Fruit fly (Drosophila melanogaster) whole organism, prepupa: ENCODE results near the gene mgr.

ENCODE experiments used
- Blimp-1 ChIP-seq: fragments of 200-800 bp; sonication (Bioruptor generic); optimal IDR thresholded peaks from 3 replicates; lab custom pipeline; 2017; ENCODE audit warnings: missing biosample characterization, missing genetic modification characterization, mild to moderate bottlenecking, moderate library complexity, missing genetic modification reagents
- CG11294 ChIP-seq: fragments of 200-800 bp; sonication (Bioruptor generic); IDR thresholded peaks from 2 replicates; pipeline ENCODE4 v1.3.6; 2022; ENCODE audit warnings: missing biosample characterization, missing genetic modification characterization
- CG11762 ChIP-seq: fragments of 200-800 bp; sonication (Bioruptor generic); optimal IDR thresholded peaks from 3 replicates; lab custom pipeline; 2016; ENCODE audit warnings: missing biosample characterization, missing genetic modification characterization; ENCODE audit not compliant: insufficient read depth
- CG11902 ChIP-seq: fragments of 200-800 bp; sonication (Bioruptor generic); optimal IDR thresholded peaks from 3 replicates; lab custom pipeline; 2016; ENCODE audit warnings: missing biosample characterization, missing genetic modification characterization
- CG15336 ChIP-seq: fragments of 200-800 bp; sonication (Bioruptor generic); IDR thresholded peaks from 2 replicates; pipeline ENCODE4 v1.3.6; 2022; ENCODE audit warnings: missing biosample characterization, missing genetic modification characterization
- CG1621 ChIP-seq: fragments of 200-800 bp; sonication (Bioruptor generic); optimal IDR thresholded peaks from 3 replicates; lab custom pipeline; 2018; ENCODE audit warnings: missing biosample characterization, mild to moderate bottlenecking, missing genetic modification characterization
- CG16779 ChIP-seq: fragments of 200-800 bp; sonication (Bioruptor generic); optimal IDR thresholded peaks from 3 replicates; lab custom pipeline; 2017; ENCODE audit warnings: missing biosample characterization, mild to moderate bottlenecking, missing genetic modification characterization
- CG31627 ChIP-seq: fragments of 200-800 bp; sonication (Bioruptor generic); optimal IDR thresholded peaks from 3 replicates; lab custom pipeline; 2016; ENCODE audit warnings: missing biosample characterization, missing genetic modification characterization
- CG32006 ChIP-seq: fragments of 200-800 bp; sonication (Bioruptor generic); optimal IDR thresholded peaks from 3 replicates; lab custom pipeline; 2017; ENCODE audit warnings: missing biosample characterization, mild to moderate bottlenecking, missing genetic modification characterization
- CG6163 ChIP-seq: fragments of 200-800 bp; sonication (Bioruptor generic); IDR thresholded peaks from 3 replicates; pipeline ENCODE4 v1.3.6; 2022; ENCODE audit warnings: missing biosample characterization, missing genetic modification characterization
- CG6276 ChIP-seq: fragments of 200-800 bp; sonication (Bioruptor generic); optimal IDR thresholded peaks from 2 replicates; lab custom pipeline; 2017; ENCODE audit warnings: missing biosample characterization, mild to moderate bottlenecking, missing genetic modification characterization
- CG6808 ChIP-seq: fragments of 200-800 bp; sonication (Bioruptor generic); optimal IDR thresholded peaks from 3 replicates; lab custom pipeline; 2017; ENCODE audit warnings: missing biosample characterization, missing genetic modification characterization, mild to moderate bottlenecking, moderate library complexity, missing genetic modification reagents
- CG6854 ChIP-seq: fragments of 200-800 bp; sonication (Bioruptor generic); optimal IDR thresholded peaks from 2 replicates; lab custom pipeline; 2017; ENCODE audit warnings: missing biosample characterization, mild to moderate bottlenecking, missing genetic modification characterization
- CG7368 ChIP-seq: fragments of 200-800 bp; sonication (Bioruptor generic); optimal IDR thresholded peaks from 3 replicates; lab custom pipeline; 2016; ENCODE audit warnings: missing biosample characterization, missing genetic modification characterization
- CG8119 ChIP-seq: fragments of 200-800 bp; sonication (Bioruptor generic); IDR thresholded peaks from 3 replicates; pipeline ENCODE4 v1.3.6; 2022; ENCODE audit warnings: missing biosample characterization, missing genetic modification characterization
- CG8319 ChIP-seq: fragments of 200-800 bp; sonication (Bioruptor generic); optimal IDR thresholded peaks from 3 replicates; lab custom pipeline; 2016; ENCODE audit warnings: missing biosample characterization, missing genetic modification characterization
- CG8632 ChIP-seq: fragments of 200-800 bp; sonication (Bioruptor generic); optimal IDR thresholded peaks from 3 replicates; lab custom pipeline; 2016; ENCODE audit warnings: missing biosample characterization, missing genetic modification characterization
- CG9139 ChIP-seq: fragments of 200-800 bp; sonication (Bioruptor generic); optimal IDR thresholded peaks from 3 replicates; lab custom pipeline; 2017; ENCODE audit warnings: missing biosample characterization, mild to moderate bottlenecking, missing genetic modification characterization
- Eip75B ChIP-seq: fragments of 200-800 bp; sonication (Bioruptor generic); optimal IDR thresholded peaks from 3 replicates; lab custom pipeline; 2016; ENCODE audit warnings: missing biosample characterization, missing genetic modification characterization
- Eip78C ChIP-seq: fragments of 200-800 bp; sonication (Bioruptor generic); peaks from one replicate; lab custom pipeline; 2016; ENCODE audit warnings: missing biosample characterization, missing genetic modification characterization
- Eip93F ChIP-seq: fragments of 200-800 bp; sonication (Bioruptor generic); optimal IDR thresholded peaks from 2 replicates; lab custom pipeline; 2016; ENCODE audit warnings: missing biosample characterization, mild to moderate bottlenecking, missing genetic modification characterization
- Ets21C ChIP-seq: fragments of 200-800 bp; sonication (Bioruptor generic); optimal IDR thresholded peaks from 3 replicates; lab custom pipeline; 2016; ENCODE audit warnings: missing biosample characterization, missing genetic modification characterization
- Gug ChIP-seq: fragments of 200-800 bp; sonication (Bioruptor generic); IDR thresholded peaks from 2 replicates; pipeline ENCODE4 v1.3.6; 2022; ENCODE audit warnings: missing biosample characterization, missing genetic modification characterization
- Hr38 ChIP-seq: sonication (Bioruptor generic); optimal IDR thresholded peaks from 2 replicates; lab custom pipeline; 2016; ENCODE audit warnings: missing biosample characterization, missing genetic modification characterization
- Smox ChIP-seq: fragments of 200-800 bp; sonication (Bioruptor generic); optimal IDR thresholded peaks from 3 replicates; lab custom pipeline; 2016; ENCODE audit warnings: missing biosample characterization, missing genetic modification characterization
- Sox102F ChIP-seq: fragments of 200-800 bp; sonication (Bioruptor generic); optimal IDR thresholded peaks from 2 replicates; lab custom pipeline; 2016; ENCODE audit warnings: missing biosample characterization, mild to moderate bottlenecking, missing genetic modification characterization
- Sox15 ChIP-seq: fragments of 200-800 bp; sonication (Bioruptor generic); optimal IDR thresholded peaks from 3 replicates; lab custom pipeline; 2016; ENCODE audit warnings: missing biosample characterization, missing genetic modification characterization
- cyc ChIP-seq: fragments of 200-800 bp; sonication (Bioruptor generic); optimal IDR thresholded peaks from 3 replicates; lab custom pipeline; 2016; ENCODE audit warnings: missing biosample characterization, missing genetic modification characterization
- dac ChIP-seq: fragments of 200-800 bp; sonication (Bioruptor generic); optimal IDR thresholded peaks from 2 replicates; lab custom pipeline; 2017; ENCODE audit warnings: missing biosample characterization, mild to moderate bottlenecking, missing genetic modification characterization
- dsx ChIP-seq: fragments of 200-800 bp; optimal IDR thresholded peaks from 3 replicates; lab custom pipeline; 2019; ENCODE audit warnings: missing biosample characterization, mild to moderate bottlenecking, missing genetic modification characterization, moderate library complexity; ENCODE audit not compliant: poor library complexity, severe bottlenecking
- eg ChIP-seq: fragments of 200-800 bp; sonication (Bioruptor generic); IDR thresholded peaks from 3 replicates; pipeline ENCODE4 v1.3.6; 2022; ENCODE audit warnings: missing biosample characterization, missing genetic modification characterization
- fd59A ChIP-seq: fragments of 200-800 bp; sonication (Bioruptor generic); optimal IDR thresholded peaks from 2 replicates; lab custom pipeline; 2017; ENCODE audit warnings: missing biosample characterization, mild to moderate bottlenecking, missing genetic modification characterization, missing genetic modification reagents
- fkh ChIP-seq: fragments of 200-800 bp; sonication (Bioruptor generic); optimal IDR thresholded peaks from 3 replicates; lab custom pipeline; 2017; ENCODE audit warnings: missing biosample characterization, mild to moderate bottlenecking, missing genetic modification characterization, moderate library complexity
- net ChIP-seq: fragments of 200-800 bp; sonication (Bioruptor generic); optimal IDR thresholded peaks from 3 replicates; lab custom pipeline; 2016; ENCODE audit warnings: missing biosample characterization, missing genetic modification characterization
- pdm3 ChIP-seq: fragments of 200-800 bp; sonication (Bioruptor generic); optimal IDR thresholded peaks from 3 replicates; lab custom pipeline; 2016; ENCODE audit warnings: missing biosample characterization, missing genetic modification characterization
- salr ChIP-seq, 2 experiments: fragments of 200-800 bp; sonication (Bioruptor generic); optimal IDR thresholded peaks; 3 replicates each; lab custom pipeline; 2016 to 2018; ENCODE audit warnings: missing biosample characterization in 2 of 2, missing genetic modification characterization in 2 of 2, mild to moderate bottlenecking in 1 of 2
- spab ChIP-seq: fragments of 200-800 bp; sonication (Bioruptor generic); optimal IDR thresholded peaks from 2 replicates; lab custom pipeline; 2017; ENCODE audit warnings: missing biosample characterization, mild to moderate bottlenecking, missing genetic modification characterization, missing genetic modification reagents
- ss ChIP-seq, 2 experiments: fragments of 200-800 bp; sonication (Bioruptor generic); optimal IDR thresholded peaks; 2 replicates in 1 of 2; 3 replicates in 1 of 2; lab custom pipeline; 2017 to 2018; ENCODE audit warnings: mild to moderate bottlenecking in 2 of 2, missing biosample characterization in 2 of 2, missing genetic modification characterization in 2 of 2, moderate library complexity in 1 of 2
- svp ChIP-seq: fragments of 200-800 bp; sonication (Bioruptor generic); peaks from one replicate; lab custom pipeline; 2016; ENCODE audit warnings: missing biosample characterization, missing genetic modification characterization
- vri ChIP-seq: fragments of 200-800 bp; sonication (Bioruptor generic); optimal IDR thresholded peaks from 3 replicates; lab custom pipeline; 2016; ENCODE audit warnings: missing biosample characterization, mild to moderate bottlenecking, missing genetic modification characterization

Gene mgr

DNA sequence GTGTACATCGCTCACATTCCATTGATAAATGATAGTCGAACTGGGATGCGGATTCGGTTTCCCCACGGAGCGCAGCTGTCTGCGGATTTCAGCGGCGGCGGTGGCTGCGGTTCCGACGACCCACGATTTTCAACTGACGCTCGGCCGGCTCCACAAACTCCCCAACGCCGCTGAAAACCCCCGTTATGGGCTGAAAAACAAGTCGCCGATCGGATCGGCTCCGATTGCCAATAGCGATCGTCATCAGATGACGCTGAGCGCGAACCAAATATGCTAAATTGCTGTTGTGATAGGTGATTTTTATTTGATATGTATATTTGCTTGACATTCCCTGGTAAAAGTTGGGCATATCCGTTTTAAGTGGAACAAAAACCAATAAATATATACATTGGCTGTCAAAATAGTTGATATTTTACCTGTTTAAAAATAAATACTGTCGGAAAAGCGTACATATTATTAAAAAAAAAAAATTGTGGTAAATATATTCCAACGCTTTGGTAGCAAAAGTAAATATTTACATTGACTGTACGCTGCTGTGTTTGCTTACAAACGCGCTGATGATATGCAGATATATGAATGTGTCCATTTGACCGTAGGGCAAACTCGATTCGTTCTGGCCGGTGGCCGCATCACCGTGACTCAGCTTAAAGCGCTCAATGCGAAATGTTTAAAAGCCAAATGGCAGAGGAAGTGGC lies 44.7 kb upstream of the mgr start (continued):
- TF ChIP-seq CG8632 (GFP tag; lab: Kevin White, UChicago) (peak; percentile 19), Eip78C (GFP tag; lab: Kevin White, UChicago) (peak; percentile 83), pdm3 (GFP tag; lab: Kevin White, UChicago) (peak; percentile 52), ss (GFP tag; optimal IDR thresholded peaks at IDR 0.05; lab: Kevin White, UChicago) (no peak), Gug (no peak), svp (peak; percentile 89), salr (GFP tag; optimal IDR thresholded peaks at IDR 0.05; lab: Kevin White, UChicago) (no peak), CG11294 (peak; percentile 28; the same call in 1 of the 2 replicates), vri (GFP tag; lab: Kevin White, UChicago) (peak; percentile 42), Smox (GFP tag; lab: Kevin White, UChicago) (peak; percentile 59), CG7368 (GFP tag; lab: Kevin White, UChicago) (peak; percentile 7), CG8119 (0 out of 3 replicates have a peak, but pooled peaks have one; percentile 26)
- TF ChIP-seq, all 60 proteins: peak for 42

DNA sequence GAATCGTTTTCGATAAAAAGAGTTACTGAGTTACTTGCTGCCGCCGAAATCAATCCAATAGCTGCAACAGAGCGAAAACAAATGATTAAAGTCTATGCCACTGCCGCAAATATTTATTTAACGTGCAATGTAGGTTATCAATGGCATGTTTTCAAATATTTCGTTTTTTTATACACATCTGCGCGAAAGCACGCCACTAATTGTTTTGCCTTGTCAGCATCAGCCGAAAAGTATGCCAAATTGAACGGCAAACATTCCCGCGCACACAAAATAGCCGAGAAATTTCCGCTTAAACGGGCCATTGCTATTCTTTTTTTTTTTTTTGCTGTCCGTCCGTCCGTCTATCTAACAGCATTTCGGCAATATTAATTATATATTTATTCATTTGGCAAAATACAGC lies 42.4 kb upstream of the mgr start:
- no peak for TF ChIP-seq Eip93F (GFP tag; lab: Kevin White, UChicago)
- no peak for TF ChIP-seq CG11294
- peak; percentile 7 for TF ChIP-seq fkh (GFP tag; lab: Kevin White, UChicago)
- peak; percentile 12 for TF ChIP-seq CG32006 (GFP tag; lab: Kevin White, UChicago)
- TF ChIP-seq dac (GFP tag; lab: Kevin White, UChicago) = no peak
- TF ChIP-seq Sox102F (GFP tag; lab: Kevin White, UChicago) = no peak
- TF ChIP-seq salr (GFP tag; optimal IDR thresholded peaks at IDR 0.05; lab: Kevin White, UChicago) = no peak
- peak; percentile 94 for TF ChIP-seq svp
- TF ChIP-seq Sox15 (GFP tag; lab: Kevin White, UChicago) = no peak
- TF ChIP-seq Eip78C (GFP tag; lab: Kevin White, UChicago) = peak; percentile 24
- no peak for TF ChIP-seq CG6808 (GFP tag; lab: Kevin White, UChicago)
- TF ChIP-seq cyc = no peak

DNA sequence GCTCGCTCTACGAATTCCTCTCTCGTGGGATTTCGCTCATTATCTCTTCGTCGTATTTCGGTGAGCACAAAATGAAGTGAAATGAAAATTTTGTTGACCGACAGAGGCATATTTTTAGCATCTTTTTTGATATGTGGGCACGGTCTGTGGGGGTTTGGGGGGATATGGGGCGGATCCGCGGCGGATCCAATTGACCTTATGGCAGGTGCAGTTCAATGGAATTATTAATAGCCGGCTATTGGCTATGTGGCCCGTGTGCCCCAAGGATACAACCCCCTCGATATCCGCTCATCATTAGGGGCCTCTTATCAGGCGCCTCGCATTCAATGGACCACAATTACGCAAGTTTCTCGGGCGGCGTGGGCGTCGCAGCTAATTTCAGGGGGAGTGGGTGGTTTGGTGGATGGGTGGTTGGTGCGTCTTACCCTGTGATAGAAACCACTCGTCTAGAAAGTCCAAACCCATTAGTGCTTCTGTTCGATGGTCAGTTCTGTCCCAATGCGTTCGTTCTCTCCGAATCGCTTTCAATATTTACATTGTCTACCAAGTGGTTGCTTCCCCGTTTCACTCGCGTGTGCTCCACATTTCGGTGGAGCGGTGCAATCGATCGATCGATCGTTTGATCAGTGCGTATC lies 41.6 kb upstream of the mgr start, which contains the start of gene sals:
TSS of gene sals (minus strand) at position 585 of the 635 bp plus-strand sequence.
- TF ChIP-seq Hr38 (no peak), CG6276 (GFP tag; lab: Kevin White, UChicago) (no peak), Ets21C (GFP tag; lab: Kevin White, UChicago) (no peak), svp (peak; percentile 82), CG11902 (GFP tag; lab: Kevin White, UChicago) (no peak), dac (GFP tag; lab: Kevin White, UChicago) (no peak), fd59A (GFP tag; lab: Kevin White, UChicago) (no peak)

DNA sequence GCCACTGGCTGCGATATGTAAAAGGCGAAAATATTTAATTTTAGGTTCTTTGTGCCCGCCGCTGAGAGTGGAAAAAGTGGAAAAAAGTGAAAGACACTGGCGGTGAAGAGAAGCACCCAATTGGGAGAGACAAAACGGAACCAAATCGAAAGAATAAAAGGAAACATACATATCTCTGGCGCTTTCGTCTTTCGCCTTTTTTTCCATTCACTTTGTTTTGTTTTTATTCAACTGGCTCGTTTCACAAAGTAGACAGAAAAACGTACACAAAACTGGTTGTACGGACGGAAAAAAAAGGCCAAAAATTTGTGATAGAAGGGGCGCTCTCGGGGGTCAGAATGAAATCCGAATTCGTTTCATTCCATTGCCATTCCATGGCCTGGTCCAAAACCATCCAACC lies 40.0 kb upstream of the mgr start:
- TF ChIP-seq svp (no peak), CG16779 (no peak), CG8319 (no peak), dsx (GFP tag; lab: Kevin White, UChicago) (no peak), CG31627 (GFP tag; lab: Kevin White, UChicago) (no peak), CG6854 (peak; percentile 52), Ets21C (GFP tag; lab: Kevin White, UChicago) (no peak), fkh (GFP tag; lab: Kevin White, UChicago) (no peak), net (no peak), CG9139 (GFP tag; lab: Kevin White, UChicago) (peak; percentile 54), Sox102F (GFP tag; lab: Kevin White, UChicago) (peak; percentile 23), CG11762 (no peak), vri (GFP tag; lab: Kevin White, UChicago) (peak; percentile 0), eg (GFP tag; lab: Robert Waterston, UW) (peak; percentile 36; the same call in 1 of the 3 replicates), CG1621 (no peak), Gug (no peak), ss (GFP tag; optimal IDR thresholded peaks at IDR 0.05; lab: Kevin White, UChicago) (peak in 1 of 2 experiments; percentile 58), CG6163 (GFP tag; lab: Robert Waterston, UW) (0 out of 3 replicates have a peak, but pooled peaks have one; percentile 9), Eip75B (no peak), spab (peak; percentile 17), Blimp-1 (GFP tag; lab: Kevin White, UChicago) (peak; percentile 71), CG15336 (GFP tag; lab: Robert Waterston, UW) (no peak), cyc (no peak), CG8632 (GFP tag; lab: Kevin White, UChicago) (no peak), CG6808 (GFP tag; lab: Kevin White, UChicago) (peak; percentile 22)
